Worm (Caenorhabditis elegans) whole organism, early embryonic: ENCODE measurements around the gene F56F10.1.

Experiments used
- B0310.2 ChIP-seq: sonication (generic microtip); optimal IDR thresholded peaks from 2 replicates; lab custom pipeline; 2016; ENCODE audit warnings: mild to moderate bottlenecking, missing genetic modification characterization, missing compliant biosample characterization
- F13C5.2 ChIP-seq: sonication (generic microtip); optimal IDR thresholded peaks from 2 replicates; lab custom pipeline; 2017; ENCODE audit warnings: mild to moderate bottlenecking, missing genetic modification characterization, inconsistent platforms, missing compliant biosample characterization
- aly-1 ChIP-seq: sonication (generic microtip); optimal IDR thresholded peaks from 2 replicates; lab custom pipeline; 2016; ENCODE audit warnings: missing genetic modification characterization, missing compliant biosample characterization
- ama-1 ChIP-seq: fragments of 150-350 bp; optimal IDR thresholded peaks from 2 replicates; lab custom pipeline; 2014
- ceh-13 ChIP-seq: fragments of 200-800 bp; sonication (Bioruptor generic); optimal IDR thresholded peaks from 2 replicates; lab custom pipeline; 2018; ENCODE audit warnings: mild to moderate bottlenecking, missing genetic modification characterization, missing compliant biosample characterization
- ceh-36 ChIP-seq: sonication (generic microtip); optimal IDR thresholded peaks from 2 replicates; lab custom pipeline; 2016; ENCODE audit warnings: missing genetic modification characterization, inconsistent platforms, missing compliant biosample characterization
- flt-1 ChIP-seq: fragments of 200-800 bp; sonication (Bioruptor generic); IDR thresholded peaks from 2 replicates; pipeline ENCODE4 v1.3.6; 2022; ENCODE audit warnings: missing genetic modification characterization, missing compliant biosample characterization
- hmbx-1 ChIP-seq: sonication (generic microtip); optimal IDR thresholded peaks from 2 replicates; lab custom pipeline; 2016; ENCODE audit warnings: mild to moderate bottlenecking, missing genetic modification characterization, missing compliant biosample characterization
- hmg-4 ChIP-seq: fragments of 200-800 bp; sonication (Bioruptor generic); optimal IDR thresholded peaks from 2 replicates; lab custom pipeline; 2018; ENCODE audit warnings: mild to moderate bottlenecking, missing genetic modification characterization, missing compliant biosample characterization
- pes-1 ChIP-seq: fragments of 200-800 bp; sonication (Bioruptor generic); IDR thresholded peaks from 2 replicates; pipeline ENCODE4 v1.3.6; 2022; ENCODE audit warnings: missing genetic modification reagents, missing genetic modification characterization, missing compliant biosample characterization
- scrt-1 ChIP-seq: fragments of 200-800 bp; sonication (Bioruptor generic); IDR thresholded peaks from 2 replicates; pipeline ENCODE4 v1.3.6; 2022; ENCODE audit warnings: missing genetic modification characterization, missing compliant biosample characterization
- tra-4 ChIP-seq: sonication (generic microtip); optimal IDR thresholded peaks from 2 replicates; lab custom pipeline; 2017; ENCODE audit warnings: missing genetic modification characterization, missing compliant biosample characterization

ce11 chrX:841393-841792 lies 31.0 kb upstream of the F56F10.1 start, which contains the start of gene F39H12.3:
- TF ChIP-seq aly-1 (tag; lab: Kevin White, UChicago) (no peak), scrt-1 (GFP tag; lab: Robert Waterston, UW) (no peak), pes-1 (GFP tag; lab: Robert Waterston, UW) (no peak), ama-1 (no peak), F13C5.2 (tag; lab: Kevin White, UChicago) (no peak), hmbx-1 (tag; lab: Kevin White, UChicago) (no peak), ceh-36 (tag; lab: Kevin White, UChicago) (no peak), hmg-4 (no peak), tra-4 (no peak), ceh-13 (GFP tag; lab: Kevin White, UChicago) (no peak), flt-1 (GFP tag; lab: Robert Waterston, UW) (no peak), B0310.2 (tag; lab: Kevin White, UChicago) (no peak)
